Fruit fly (Drosophila melanogaster): ENCODE measurements around the gene Reph.
A peak's percentile ranks its signal among the peaks of the same experiment; 100 is the strongest.

Gene Reph

dm6 chr2L:3832249-3832675, 28.9 kb downstream of the Reph start (continued):
- TF ChIP-seq CG6854 (GFP tag; optimal IDR thresholded peaks at IDR 0.05) (peak; percentile 75), CG6175 (GFP tag; IDR thresholded peaks at IDR 0.05) (peak; percentile 72; the same call in 2 of the 3 replicates), CG17802 (tag; optimal IDR thresholded peaks at IDR 0.05) (peak; percentile 91), Hr39 (optimal IDR thresholded peaks at IDR 0.05) (no peak), CG7372 (GFP tag; IDR thresholded peaks at IDR 0.05) (peak; percentile 90), CG2678 (tag; optimal IDR thresholded peaks at IDR 0.05) (peak; percentile 95), pho (GFP tag; optimal IDR thresholded peaks at IDR 0.05) (peak; percentile 84), odd (GFP tag; optimal IDR thresholded peaks at IDR 0.05) (peak; percentile 93), slou (GFP tag; optimal IDR thresholded peaks at IDR 0.05) (peak; percentile 93), Dfd (GFP tag; optimal IDR thresholded peaks at IDR 0.05) (no peak), CG4730 (GFP tag; IDR thresholded peaks at IDR 0.05) (peak; percentile 88), Ets97D (GFP tag; optimal IDR thresholded peaks at IDR 0.05) (peak; percentile 89), ara (GFP tag; IDR thresholded peaks at IDR 0.05) (peak; percentile 98), CG12659 (GFP tag; optimal IDR thresholded peaks at IDR 0.05) (peak; percentile 94), sens (GFP tag) (peak; percentile 100), pzg (GFP tag; optimal IDR thresholded peaks at IDR 0.05) (no peak), emc (GFP tag; optimal IDR thresholded peaks at IDR 0.05) (peak; percentile 82), eyg (GFP tag; optimal IDR thresholded peaks at IDR 0.05) (peak; percentile 84), lab (GFP tag; optimal IDR thresholded peaks at IDR 0.05) (peak; percentile 94), CG1792 (GFP tag; optimal IDR thresholded peaks at IDR 0.05) (peak; percentile 94), seq (GFP tag; IDR thresholded peaks at IDR 0.05) (peak; percentile 91), nom (GFP tag; optimal IDR thresholded peaks at IDR 0.05) (no peak), HHEX (GFP tag; optimal IDR thresholded peaks at IDR 0.05) (peak; percentile 93), CG7556 (GFP tag; optimal IDR thresholded peaks at IDR 0.05) (peak; percentile 97), HLH3B (GFP tag; IDR thresholded peaks at IDR 0.05) (peak; percentile 96), Hey (tag; optimal IDR thresholded peaks at IDR 0.05) (peak; percentile 96), Sox102F (GFP tag; optimal IDR thresholded peaks at IDR 0.05) (peak; percentile 97), az2 (GFP tag; optimal IDR thresholded peaks at IDR 0.05) (peak; percentile 98), CG32767 (GFP tag; IDR thresholded peaks at IDR 0.05) (peak; percentile 92), Jarid2 (GFP tag; optimal IDR thresholded peaks at IDR 0.05) (peak; percentile 88), CG16863 (GFP tag; optimal IDR thresholded peaks at IDR 0.05) (peak; percentile 97), CG17186 (GFP tag; optimal IDR thresholded peaks at IDR 0.05) (peak; percentile 95), Side (GFP tag; optimal IDR thresholded peaks at IDR 0.05) (peak; percentile 95), CrebB (tag; optimal IDR thresholded peaks at IDR 0.05) (peak; percentile 94), Sry-β (GFP tag; optimal IDR thresholded peaks at IDR 0.05) (peak; percentile 75), HLHmδ (GFP tag; optimal IDR thresholded peaks at IDR 0.05) (peak; percentile 95), ERR (GFP tag; optimal IDR thresholded peaks at IDR 0.05) (peak; percentile 90), C15 (GFP tag; IDR thresholded peaks at IDR 0.05) (peak; percentile 70; the same call in 1 of the 3 replicates), dmrt99B (tag; optimal IDR thresholded peaks at IDR 0.05) (peak; percentile 98), CG11247 (GFP tag; IDR thresholded peaks at IDR 0.05) (peak; percentile 95), row (GFP tag; IDR thresholded peaks at IDR 0.05) (peak; percentile 96), dysf (GFP tag; IDR thresholded peaks at IDR 0.05) (peak; percentile 96), insv (GFP tag; optimal IDR thresholded peaks at IDR 0.05) (peak; percentile 18 to 50), nmo (GFP tag; optimal IDR thresholded peaks at IDR 0.05) (peak; percentile 98), CG10274 (GFP tag; optimal IDR thresholded peaks at IDR 0.05) (peak; percentile 83), Rfx (GFP tag; IDR thresholded peaks at IDR 0.05) (peak; percentile 93), cwo (GFP tag; optimal IDR thresholded peaks at IDR 0.05) (peak; percentile 84), Kr (GFP tag; optimal IDR thresholded peaks at IDR 0.05) (peak; percentile 96), lilli (GFP tag; optimal IDR thresholded peaks at IDR 0.05) (peak; percentile 94), CG31441 (GFP tag; IDR thresholded peaks at IDR 0.05) (peak; percentile 98), CG6813 (GFP tag; optimal IDR thresholded peaks at IDR 0.05) (peak; percentile 97)
